Fruit fly (Drosophila melanogaster) whole organism: Measurements from ENCODE around the gene Drsl5.

Experiments
- CG8478 ChIP-seq: fragments of >200 bp; optimal IDR thresholded peaks from 2 replicates; lab custom pipeline; 2018; ENCODE audit warnings: inconsistent platforms
- psq ChIP-seq: fragments of >200 bp; optimal IDR thresholded peaks from 2 replicates; lab custom pipeline; 2017

- TF ChIP-seq psq (lab: Kevin White, UChicago), result no peak
- TF ChIP-seq CG8478 (lab: Kevin White, UChicago), result no peak
Observed at dm6 chr3L:3343260-3343659, 26.7 kb downstream of the Drsl5 start.
